Worm (Caenorhabditis elegans) whole organism, L1 larva: ENCODE results near the gene T05A10.6.

Experiments
- C16A3.4 ChIP-seq: fragments of 150-350 bp; optimal IDR thresholded peaks from 2 replicates; lab custom pipeline; 2014; ENCODE audit warnings: missing biosample characterization, missing genetic modification characterization
- aha-1 ChIP-seq: fragments of 150-350 bp; optimal IDR thresholded peaks from 2 replicates; lab custom pipeline; 2014; ENCODE audit warnings: missing biosample characterization, missing genetic modification characterization
- alr-1 ChIP-seq: fragments of 200-800 bp; sonication (Bioruptor generic); optimal IDR thresholded peaks from 2 replicates; lab custom pipeline; 2018; ENCODE audit warnings: borderline replicate concordance, mild to moderate bottlenecking, missing genetic modification characterization, missing compliant biosample characterization
- ceh-8 ChIP-seq: fragments of 200-800 bp; sonication (Bioruptor generic); optimal IDR thresholded peaks from 2 replicates; lab custom pipeline; 2018; ENCODE audit warnings: mild to moderate bottlenecking, missing genetic modification characterization, moderate library complexity, missing compliant biosample characterization
- ceh-82 ChIP-seq, 3 experiments: fragments of 150-350 bp in 1 of 3; sonication (generic microtip) in 2 of 3; optimal IDR thresholded peaks; 2 replicates each; lab custom pipeline; 2014 to 2017; ENCODE audit warnings: missing biosample characterization in 3 of 3, missing genetic modification characterization in 3 of 3
- ceh-88 ChIP-seq: fragments of 200-800 bp; sonication (Bioruptor generic); IDR thresholded peaks from 2 replicates; pipeline ENCODE4 v1.3.6; 2022; ENCODE audit warnings: missing genetic modification characterization, missing compliant biosample characterization
- ceh-90 ChIP-seq: sonication (generic microtip); optimal IDR thresholded peaks from 2 replicates; lab custom pipeline; 2016; ENCODE audit warnings: missing genetic modification characterization, missing compliant biosample characterization
- dpl-1 ChIP-seq, 3 experiments: fragments of 150-350 bp in 2 of 3; sonication (generic microtip) in 1 of 3; optimal IDR thresholded peaks; 2 replicates each; lab custom pipeline; 2014 to 2017; ENCODE audit warnings: missing biosample characterization in 3 of 3, missing genetic modification characterization in 3 of 3, missing genetic modification reagents in 3 of 3
- efl-1 ChIP-seq, 4 experiments: fragments of 150-350 bp; optimal IDR thresholded peaks in 3 of 4; peaks in 1 of 4; 1 replicate in 1 of 4; 2 replicates in 3 of 4; lab custom pipeline; 2014; ENCODE audit warnings: missing biosample characterization in 2 of 4, missing genetic modification characterization in 2 of 4, missing genetic modification reagents in 2 of 4
- elt-2 ChIP-seq: sonication (generic microtip); optimal IDR thresholded peaks from 2 replicates; lab custom pipeline; 2016; ENCODE audit warnings: missing genetic modification characterization, mild to moderate bottlenecking, inconsistent platforms, missing compliant biosample characterization, missing genetic modification reagents
- fkh-10 ChIP-seq: sonication (generic microtip); optimal IDR thresholded peaks from 2 replicates; lab custom pipeline; 2017; ENCODE audit warnings: missing biosample characterization, missing genetic modification reagents, missing genetic modification characterization
- grh-1 ChIP-seq: fragments of 200-800 bp; sonication (Bioruptor generic); IDR thresholded peaks from 2 replicates; pipeline ENCODE4 v1.3.6; 2022; ENCODE audit warnings: missing genetic modification reagents, missing genetic modification characterization, missing compliant biosample characterization
- hpl-2 ChIP-seq: fragments of 150-350 bp; optimal IDR thresholded peaks from 2 replicates; lab custom pipeline; 2014; ENCODE audit warnings: missing biosample characterization, missing genetic modification reagents, missing genetic modification characterization
- irx-1 ChIP-seq: sonication (generic microtip); optimal IDR thresholded peaks from 2 replicates; lab custom pipeline; 2016; ENCODE audit warnings: missing genetic modification characterization, missing compliant biosample characterization
- jun-1 ChIP-seq: fragments of 150-350 bp; optimal IDR thresholded peaks from 2 replicates; lab custom pipeline; 2014; ENCODE audit warnings: missing biosample characterization, missing genetic modification reagents, missing genetic modification characterization
- lin-13 ChIP-seq: fragments of 150-350 bp; optimal IDR thresholded peaks from 2 replicates; lab custom pipeline; 2014; ENCODE audit warnings: missing biosample characterization, missing genetic modification reagents, missing genetic modification characterization
- lin-35 ChIP-seq, 2 experiments: fragments of 150-350 bp; optimal IDR thresholded peaks; 2 replicates each; lab custom pipeline; 2014; ENCODE audit warnings: missing biosample characterization in 2 of 2, missing genetic modification characterization in 2 of 2, missing genetic modification reagents in 2 of 2
- lin-39 ChIP-seq: fragments of 150-350 bp; optimal IDR thresholded peaks from 2 replicates; lab custom pipeline; 2014; ENCODE audit warnings: missing biosample characterization, missing genetic modification reagents, missing genetic modification characterization
- lir-3 ChIP-seq: sonication (generic microtip); optimal IDR thresholded peaks from 2 replicates; lab custom pipeline; 2016; ENCODE audit warnings: mild to moderate bottlenecking, missing genetic modification characterization, moderate library complexity, missing compliant biosample characterization; ENCODE audit not compliant: poor library complexity
- nhr-20 ChIP-seq: sonication (generic microtip); optimal IDR thresholded peaks from 2 replicates; lab custom pipeline; 2016; ENCODE audit warnings: mild to moderate bottlenecking, missing genetic modification characterization, missing compliant biosample characterization
- nhr-76 ChIP-seq: sonication (generic microtip); optimal IDR thresholded peaks from 2 replicates; lab custom pipeline; 2017; ENCODE audit warnings: missing biosample characterization, missing genetic modification characterization
- nhr-77 ChIP-seq: fragments of 150-350 bp; optimal IDR thresholded peaks from 2 replicates; lab custom pipeline; 2014; ENCODE audit warnings: missing biosample characterization, missing genetic modification characterization
- nhr-90 ChIP-seq: sonication (generic microtip); optimal IDR thresholded peaks from 2 replicates; lab custom pipeline; 2016; ENCODE audit warnings: mild to moderate bottlenecking, missing genetic modification characterization, missing compliant biosample characterization; ENCODE audit not compliant: poor library complexity
- pax-3 ChIP-seq: fragments of 200-800 bp; sonication (Bioruptor generic); optimal IDR thresholded peaks from 2 replicates; lab custom pipeline; 2018; ENCODE audit warnings: mild to moderate bottlenecking, missing genetic modification characterization, moderate library complexity, missing compliant biosample characterization
- rnt-1 ChIP-seq: sonication (generic microtip); optimal IDR thresholded peaks from 2 replicates; lab custom pipeline; 2016; ENCODE audit warnings: mild to moderate bottlenecking, missing genetic modification characterization, moderate library complexity, missing compliant biosample characterization
- skn-1 ChIP-seq: fragments of 150-350 bp; optimal IDR thresholded peaks from 2 replicates; lab custom pipeline; 2014; ENCODE audit warnings: missing biosample characterization, missing genetic modification characterization
- sox-4 ChIP-seq: sonication (generic microtip); optimal IDR thresholded peaks from 2 replicates; lab custom pipeline; 2016; ENCODE audit warnings: missing genetic modification characterization, missing compliant biosample characterization
- sup-37 ChIP-seq: fragments of 200-800 bp; sonication (Bioruptor generic); optimal IDR thresholded peaks from 2 replicates; lab custom pipeline; 2018; ENCODE audit warnings: mild to moderate bottlenecking, missing genetic modification characterization, missing compliant biosample characterization
- swsn-7 ChIP-seq: sonication (generic microtip); optimal IDR thresholded peaks from 2 replicates; lab custom pipeline; 2016; ENCODE audit warnings: missing genetic modification characterization, missing compliant biosample characterization
- unc-130 ChIP-seq: fragments of 150-350 bp; optimal IDR thresholded peaks from 2 replicates; lab custom pipeline; 2017; ENCODE audit warnings: missing biosample characterization, missing genetic modification characterization, inconsistent platforms
- unc-30 ChIP-seq: sonication (generic microtip); optimal IDR thresholded peaks from 2 replicates; lab custom pipeline; 2017; ENCODE audit warnings: missing biosample characterization, missing genetic modification characterization
- unc-62 ChIP-seq: fragments of 150-350 bp; optimal IDR thresholded peaks from 2 replicates; lab custom pipeline; 2014; ENCODE audit warnings: missing biosample characterization, missing genetic modification reagents, missing genetic modification characterization
- vab-15 ChIP-seq: sonication (generic microtip); optimal IDR thresholded peaks from 2 replicates; lab custom pipeline; 2017; ENCODE audit warnings: missing genotype, mild to moderate bottlenecking, missing genetic modification characterization, missing compliant biosample characterization
- ztf-11 ChIP-seq, 2 experiments: sonication (generic microtip); optimal IDR thresholded peaks; 2 replicates each; lab custom pipeline; 2016 to 2017; ENCODE audit warnings: missing genetic modification characterization in 2 of 2, missing biosample characterization in 1 of 2, missing compliant biosample characterization in 1 of 2
- ztf-4 ChIP-seq: fragments of 150-350 bp; optimal IDR thresholded peaks from 2 replicates; lab custom pipeline; 2014; ENCODE audit warnings: missing biosample characterization, missing genetic modification characterization

The T05A10.6 gene

DNA sequence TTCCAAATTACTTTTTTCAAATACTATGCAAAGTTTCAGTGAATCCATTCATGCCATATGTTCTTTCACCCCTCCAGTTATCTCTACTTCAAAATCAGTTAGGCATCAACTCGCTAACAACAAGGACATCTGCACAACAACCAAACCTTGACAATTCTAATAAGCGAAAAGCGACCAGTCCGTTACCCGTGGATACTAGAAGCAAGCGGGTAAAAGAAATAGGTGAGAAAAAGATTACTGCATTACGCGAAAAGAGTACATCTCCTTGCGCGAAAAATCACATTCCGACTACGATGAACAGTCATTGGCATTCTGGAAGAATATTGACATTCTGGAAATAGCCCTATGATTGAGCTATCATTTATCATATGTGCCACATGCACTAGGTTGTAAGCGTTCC is 38.4 kb downstream of the T05A10.6 start (continued):
- TF ChIP-seq nhr-77 (tag; lab: Kevin White, UChicago) (no peak), pax-3 (tag; lab: Kevin White, UChicago) (no peak), lin-39 (tag; lab: Kevin White, UChicago) (no peak), nhr-90 (tag; lab: Kevin White, UChicago) (no peak), C16A3.4 (peak; percentile 39), ztf-11 (tag; optimal IDR thresholded peaks at IDR 0.05; lab: Kevin White, UChicago) (no peak), irx-1 (tag; lab: Kevin White, UChicago) (no peak), lin-13 (GFP tag; lab: Kevin White, UChicago) (no peak), sox-4 (tag; lab: Kevin White, UChicago) (peak; percentile 41), hpl-2 (GFP tag; lab: Kevin White, UChicago) (no peak), alr-1 (tag; lab: Kevin White, UChicago) (no peak), ceh-88 (GFP tag; lab: Robert Waterston, UW) (no peak), dpl-1 (GFP tag; optimal IDR thresholded peaks at IDR 0.05; lab: Kevin White, UChicago) (no peak), rnt-1 (tag; lab: Kevin White, UChicago) (peak; percentile 2), ceh-82 (tag; optimal IDR thresholded peaks at IDR 0.05; lab: Kevin White, UChicago) (peak in 1 of 3 experiments; percentile 6), jun-1 (tag; lab: Kevin White, UChicago) (peak; percentile 45), lir-3 (no peak), sup-37 (GFP tag; lab: Kevin White, UChicago) (no peak), unc-30 (no peak)
- TF ChIP-seq, all 84 proteins: peak for 14

DNA sequence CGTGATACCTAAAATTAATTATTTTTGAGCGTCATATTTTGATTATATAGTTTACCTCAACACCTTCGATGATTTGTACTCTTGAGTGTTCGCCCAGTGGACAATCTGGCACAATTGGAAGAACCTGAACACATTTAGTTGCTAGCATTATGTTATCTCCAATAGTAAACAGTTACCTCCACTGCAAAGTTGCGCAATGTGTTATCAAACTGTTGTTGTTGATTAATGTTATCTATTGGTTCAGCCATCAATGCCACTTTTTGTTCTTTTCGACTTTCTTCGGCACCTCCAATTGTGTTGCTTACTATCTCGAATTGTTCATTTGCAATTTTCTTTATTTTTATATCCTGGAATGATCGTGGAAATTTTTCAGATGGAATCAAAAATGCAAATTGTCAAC is 40.0 kb downstream of the T05A10.6 start:
- TF ChIP-seq lir-3: no peak
- no peak for TF ChIP-seq ztf-4 (tag; lab: Kevin White, UChicago)
- TF ChIP-seq sup-37 (GFP tag; lab: Kevin White, UChicago): no peak
- no peak for TF ChIP-seq nhr-90 (tag; lab: Kevin White, UChicago)
- TF ChIP-seq ceh-90 (tag; lab: Kevin White, UChicago): no peak
- TF ChIP-seq vab-15 (tag; lab: Kevin White, UChicago): no peak
- no peak for TF ChIP-seq efl-1 (optimal IDR thresholded peaks at IDR 0.05; lab: Kevin White, UChicago)
- TF ChIP-seq efl-1 (GFP tag; optimal IDR thresholded peaks at IDR 0.05 in 1 of 2; lab: Kevin White, UChicago): no peak
- no peak for TF ChIP-seq swsn-7 (tag; lab: Kevin White, UChicago)
- TF ChIP-seq aha-1 (tag; lab: Kevin White, UChicago): no peak

DNA sequence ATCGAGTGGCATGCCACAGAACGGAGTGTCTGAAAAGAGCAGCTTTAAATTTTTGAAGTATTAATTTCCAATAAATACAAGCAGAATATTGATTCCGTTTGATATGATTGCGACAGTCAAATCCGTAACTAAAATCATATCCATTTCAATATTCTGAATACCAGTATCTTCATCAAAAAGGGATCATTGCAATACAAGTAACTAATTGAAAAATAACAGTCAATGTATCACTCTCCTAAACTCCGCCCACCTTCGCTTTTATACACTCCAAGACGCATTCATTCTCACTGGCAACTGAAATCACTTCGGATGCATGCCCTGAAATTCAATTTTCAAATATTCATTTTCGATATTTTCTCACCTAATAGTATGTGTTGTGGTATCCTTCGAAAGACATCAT is 41.1 kb downstream of the T05A10.6 start, which contains the start of gene R07A4.3:
Gene R07A4.3, plus strand, starts transcription at position 301 of the 400 bp plus-strand sequence.
- TF ChIP-seq unc-30: no peak
- TF ChIP-seq skn-1 (tag; lab: Kevin White, UChicago): no peak
- no peak for TF ChIP-seq irx-1 (tag; lab: Kevin White, UChicago)
- no peak for TF ChIP-seq nhr-76
- no peak for TF ChIP-seq unc-130 (tag; lab: Kevin White, UChicago)

- no peak for TF ChIP-seq ceh-8 (GFP tag; lab: Kevin White, UChicago)
- TF ChIP-seq lin-35 (GFP tag; optimal IDR thresholded peaks at IDR 0.05; lab: Kevin White, UChicago): peak in 1 of 2 experiments; percentile 7
- no peak for TF ChIP-seq grh-1 (GFP tag; lab: Robert Waterston, UW)
- no peak for TF ChIP-seq irx-1 (tag; lab: Kevin White, UChicago)
- no peak for TF ChIP-seq rnt-1 (tag; lab: Kevin White, UChicago)
- TF ChIP-seq nhr-20 (tag; lab: Kevin White, UChicago): no peak
- no peak for TF ChIP-seq fkh-10 (GFP tag; lab: Kevin White, UChicago)
- no peak for TF ChIP-seq unc-62 (GFP tag; lab: Kevin White, UChicago)
- no peak for TF ChIP-seq ceh-90 (tag; lab: Kevin White, UChicago)
- peak; percentile 42 for TF ChIP-seq elt-2
- TF ChIP-seq, all 84 proteins: peak for 2
Observed at ce11 chrX:10748145-10748544, 46.4 kb downstream of the T05A10.6 start.
